Worm (Caenorhabditis elegans) whole organism, L4 larva: ENCODE measurements around the gene idpp-11.

Source experiments
- F49E8.2 ChIP-seq: sonication (generic microtip); optimal IDR thresholded peaks from 2 replicates; lab custom pipeline; 2016; ENCODE audit warnings: missing compliant biosample characterization, mild to moderate bottlenecking, missing genetic modification characterization, borderline replicate concordance
- R02D3.7 ChIP-seq: fragments of 150-350 bp; sonication (generic microtip); optimal IDR thresholded peaks from 3 replicates; lab custom pipeline; 2014; ENCODE audit warnings: missing biosample characterization, missing genetic modification characterization
- Y5F2A.4 ChIP-seq: fragments of 200-800 bp; sonication (Bioruptor generic); optimal IDR thresholded peaks from 2 replicates; lab custom pipeline; 2018; ENCODE audit warnings: mild to moderate bottlenecking, missing genetic modification characterization, missing compliant biosample characterization
- Y75B8A.6 ChIP-seq: fragments of 200-800 bp; sonication (Bioruptor generic); IDR thresholded peaks from 2 replicates; pipeline ENCODE4 v1.3.6; 2022; ENCODE audit warnings: missing genetic modification reagents, missing genetic modification characterization, missing compliant biosample characterization
- aha-1 ChIP-seq: fragments of 150-350 bp; peaks from one replicate; lab custom pipeline; 2014; ENCODE audit warnings: missing biosample characterization, missing genetic modification characterization
- aly-2 ChIP-seq: sonication (generic microtip); optimal IDR thresholded peaks from 2 replicates; lab custom pipeline; 2018; ENCODE audit warnings: missing biosample characterization, missing genetic modification characterization
- ama-1 ChIP-seq: fragments of 150-350 bp; optimal IDR thresholded peaks from 2 replicates; lab custom pipeline; 2014; ENCODE audit warnings: inconsistent platforms, mixed read lengths
- arid-1 ChIP-seq: fragments of 200-800 bp; sonication (Bioruptor generic); conservative IDR thresholded peaks from 2 replicates; pipeline ENCODE4 v1.3.6; 2022; ENCODE audit warnings: missing genetic modification reagents, missing genetic modification characterization, missing compliant biosample characterization
- ceh-28 ChIP-seq: fragments of 150-350 bp; optimal IDR thresholded peaks from 2 replicates; lab custom pipeline; 2014; ENCODE audit warnings: missing biosample characterization, missing genetic modification reagents, missing genetic modification characterization
- ceh-32 ChIP-seq: sonication (generic microtip); optimal IDR thresholded peaks from 2 replicates; lab custom pipeline; 2016; ENCODE audit warnings: mild to moderate bottlenecking, missing genetic modification characterization, missing compliant biosample characterization; ENCODE audit not compliant: poor library complexity
- ceh-44 ChIP-seq: fragments of 200-800 bp; sonication (Bioruptor generic); IDR thresholded peaks from 2 replicates; pipeline ENCODE4 v1.3.6; 2022; ENCODE audit warnings: missing genetic modification reagents, missing genetic modification characterization, missing compliant biosample characterization
- ceh-62 ChIP-seq: sonication (generic microtip); optimal IDR thresholded peaks from 2 replicates; lab custom pipeline; 2017; ENCODE audit warnings: missing biosample characterization, missing genetic modification characterization
- cey-2 ChIP-seq: sonication (generic microtip); optimal IDR thresholded peaks from 3 replicates; lab custom pipeline; 2017; ENCODE audit warnings: missing genetic modification characterization, mild to moderate bottlenecking, missing compliant biosample characterization, antibody characterized with exemption, borderline replicate concordance; ENCODE audit not compliant: insufficient read depth
- ctbp-1 ChIP-seq: fragments of 200-800 bp; sonication (Bioruptor generic); IDR thresholded peaks from 2 replicates; pipeline ENCODE4 v1.3.6; 2022; ENCODE audit warnings: missing genetic modification reagents, missing genetic modification characterization, missing compliant biosample characterization
- daf-12 ChIP-seq: fragments of 150-350 bp; optimal IDR thresholded peaks from 2 replicates; lab custom pipeline; 2014; ENCODE audit warnings: missing biosample characterization, missing genetic modification reagents, missing genetic modification characterization
- dpl-1 ChIP-seq: fragments of 150-350 bp; optimal IDR thresholded peaks from 2 replicates; lab custom pipeline; 2014; ENCODE audit warnings: missing biosample characterization, missing genetic modification reagents, missing genetic modification characterization
- egl-43 ChIP-seq: fragments of 200-800 bp; sonication (Bioruptor generic); IDR thresholded peaks from 2 replicates; pipeline ENCODE4 v1.3.6; 2022; ENCODE audit warnings: missing genetic modification reagents, missing genetic modification characterization, missing compliant biosample characterization
- fos-1 ChIP-seq: fragments of 150-350 bp; optimal IDR thresholded peaks from 2 replicates; lab custom pipeline; 2014; ENCODE audit warnings: missing biosample characterization, missing genetic modification characterization
- gei-8 ChIP-seq: fragments of 200-800 bp; sonication (Bioruptor generic); optimal IDR thresholded peaks from 2 replicates; lab custom pipeline; 2018; ENCODE audit warnings: mild to moderate bottlenecking, missing genetic modification characterization, missing compliant biosample characterization
- hif-1 ChIP-seq, 2 experiments: sonication (generic microtip); optimal IDR thresholded peaks; 2 replicates each; lab custom pipeline; 2016 to 2017; ENCODE audit warnings: missing compliant biosample characterization in 2 of 2, missing genetic modification characterization in 2 of 2, missing genetic modification reagents in 2 of 2, missing genotype in 2 of 2, mild to moderate bottlenecking in 1 of 2
- hmg-1.1 ChIP-seq: fragments of 200-800 bp; sonication (Bioruptor generic); IDR thresholded peaks from 2 replicates; pipeline ENCODE4 v1.3.6; 2022; ENCODE audit warnings: missing genetic modification reagents, missing genetic modification characterization, missing compliant biosample characterization
- jun-1 ChIP-seq: fragments of 150-350 bp; optimal IDR thresholded peaks from 2 replicates; lab custom pipeline; 2014; ENCODE audit warnings: missing biosample characterization, missing genetic modification reagents, missing genetic modification characterization
- lin-1 ChIP-seq: fragments of 200-800 bp; sonication (Bioruptor generic); IDR thresholded peaks from 2 replicates; pipeline ENCODE4 v1.3.6; 2022; ENCODE audit warnings: missing genetic modification reagents, missing genetic modification characterization, missing compliant biosample characterization
- lin-15B ChIP-seq: fragments of 150-350 bp; sonication (generic microtip); optimal IDR thresholded peaks from 3 replicates; lab custom pipeline; 2014; ENCODE audit warnings: missing biosample characterization, missing genetic modification characterization
- lin-29 ChIP-seq: fragments of 200-800 bp; sonication (Bioruptor generic); IDR thresholded peaks from 2 replicates; pipeline ENCODE4 v1.3.6; 2022; ENCODE audit warnings: missing genetic modification reagents, missing genetic modification characterization, missing compliant biosample characterization
- lsy-2 ChIP-seq, 2 experiments: fragments of 150-350 bp in 1 of 2; sonication (generic microtip) in 1 of 2; optimal IDR thresholded peaks; 2 replicates each; lab custom pipeline; 2014 to 2017; ENCODE audit warnings: missing biosample characterization in 2 of 2, missing genetic modification characterization in 2 of 2
- madf-5 ChIP-seq, 2 experiments: fragments of 200-800 bp; sonication (Bioruptor generic); IDR thresholded peaks; 2 replicates each; pipeline ENCODE4 v1.3.6; 2022; ENCODE audit warnings: missing compliant biosample characterization in 2 of 2, missing genetic modification characterization in 2 of 2
- mdt-29 ChIP-seq: fragments of 200-800 bp; sonication (Bioruptor generic); IDR thresholded peaks from 2 replicates; pipeline ENCODE4 v1.3.6; 2022; ENCODE audit warnings: missing genetic modification reagents, missing genetic modification characterization, missing compliant biosample characterization
- mep-1 ChIP-seq: fragments of 150-350 bp; sonication (generic microtip); optimal IDR thresholded peaks from 3 replicates; lab custom pipeline; 2014; ENCODE audit warnings: missing biosample characterization, missing genetic modification characterization
- mxl-3 ChIP-seq: fragments of 200-800 bp; sonication (Bioruptor generic); optimal IDR thresholded peaks from 2 replicates; lab custom pipeline; 2018; ENCODE audit warnings: mild to moderate bottlenecking, missing genetic modification characterization, missing compliant biosample characterization
- nhr-11 ChIP-seq: fragments of 150-350 bp; optimal IDR thresholded peaks from 2 replicates; lab custom pipeline; 2014; ENCODE audit warnings: missing biosample characterization, missing genetic modification characterization
- nhr-41 ChIP-seq: fragments of 200-800 bp; sonication (Bioruptor generic); IDR thresholded peaks from 2 replicates; pipeline ENCODE4 v1.3.6; 2022; ENCODE audit warnings: missing genetic modification reagents, missing genetic modification characterization, missing compliant biosample characterization
- nhr-42 ChIP-seq: fragments of 200-800 bp; sonication (Bioruptor generic); IDR thresholded peaks from 2 replicates; pipeline ENCODE4 v1.3.6; 2022; ENCODE audit warnings: missing genetic modification characterization, missing compliant biosample characterization
- nhr-48 ChIP-seq: sonication (generic microtip); optimal IDR thresholded peaks from 2 replicates; lab custom pipeline; 2016; ENCODE audit warnings: mild to moderate bottlenecking, missing genetic modification characterization, missing compliant biosample characterization
- nhr-6 ChIP-seq: fragments of 150-350 bp; optimal IDR thresholded peaks from 2 replicates; lab custom pipeline; 2014; ENCODE audit warnings: missing biosample characterization, missing genetic modification characterization
- nhr-77 ChIP-seq: fragments of 150-350 bp; optimal IDR thresholded peaks from 2 replicates; lab custom pipeline; 2014; ENCODE audit warnings: missing biosample characterization, missing genetic modification characterization
- php-3 ChIP-seq: fragments of 200-800 bp; sonication (Bioruptor generic); IDR thresholded peaks from 2 replicates; pipeline ENCODE4 v1.3.6; 2022; ENCODE audit warnings: missing genetic modification reagents, missing genetic modification characterization, missing compliant biosample characterization
- saeg-2 ChIP-seq: fragments of 200-800 bp; sonication (Bioruptor generic); IDR thresholded peaks from 2 replicates; pipeline ENCODE4 v1.3.6; 2022; ENCODE audit warnings: missing genetic modification reagents, missing genetic modification characterization, missing compliant biosample characterization
- set-16 ChIP-seq: fragments of 200-800 bp; sonication (Bioruptor generic); IDR thresholded peaks from 2 replicates; pipeline ENCODE4 v1.3.6; 2022; ENCODE audit warnings: missing genetic modification reagents, missing genetic modification characterization, missing compliant biosample characterization
- skn-1 ChIP-seq: fragments of 150-350 bp; optimal IDR thresholded peaks from 2 replicates; lab custom pipeline; 2014; ENCODE audit warnings: missing biosample characterization, missing genetic modification characterization
- spr-1 ChIP-seq: sonication (generic microtip); optimal IDR thresholded peaks from 2 replicates; lab custom pipeline; 2016; ENCODE audit warnings: mild to moderate bottlenecking, missing genetic modification characterization, missing compliant biosample characterization
- spr-3 ChIP-seq: fragments of 200-800 bp; sonication (Bioruptor generic); optimal IDR thresholded peaks from 2 replicates; lab custom pipeline; 2018; ENCODE audit warnings: mild to moderate bottlenecking, missing genetic modification characterization, missing compliant biosample characterization
- tag-97 ChIP-seq: fragments of 200-800 bp; sonication (Bioruptor generic); IDR thresholded peaks from 2 replicates; pipeline ENCODE4 v1.3.6; 2022; ENCODE audit warnings: missing genetic modification characterization, missing compliant biosample characterization
- tra-1 ChIP-seq: fragments of 200-800 bp; sonication (Bioruptor generic); IDR thresholded peaks from 2 replicates; pipeline ENCODE4 v1.3.6; 2022; ENCODE audit warnings: missing genetic modification reagents, missing genetic modification characterization, missing compliant biosample characterization
- unc-130 ChIP-seq: sonication (generic microtip); optimal IDR thresholded peaks from 2 replicates; lab custom pipeline; 2016; ENCODE audit warnings: missing genetic modification reagents, missing genetic modification characterization, missing compliant biosample characterization
- unc-39 ChIP-seq: sonication (generic microtip); optimal IDR thresholded peaks from 2 replicates; lab custom pipeline; 2017; ENCODE audit warnings: missing biosample characterization, missing genetic modification characterization
- unc-62 ChIP-seq, 3 experiments: fragments of 150-350 bp in 1 of 3; sonication (generic microtip); optimal IDR thresholded peaks in 2 of 3; peaks in 1 of 3; 1 replicate in 1 of 3; 2 replicates in 2 of 3; lab custom pipeline; 2014 to 2017; ENCODE audit warnings: missing biosample characterization in 3 of 3, missing genetic modification characterization in 3 of 3, missing genetic modification reagents in 3 of 3, missing genotype in 1 of 3
- vab-7 ChIP-seq: fragments of 200-800 bp; sonication (Bioruptor generic); IDR thresholded peaks from 2 replicates; pipeline ENCODE4 v1.3.6; 2022; ENCODE audit warnings: missing genetic modification reagents, missing genetic modification characterization, missing compliant biosample characterization
- zag-1 ChIP-seq: fragments of 150-350 bp; optimal IDR thresholded peaks from 2 replicates; lab custom pipeline; 2014; ENCODE audit warnings: missing biosample characterization, missing genetic modification characterization
- zip-2 ChIP-seq: fragments of 150-350 bp; optimal IDR thresholded peaks from 2 replicates; lab custom pipeline; 2014; ENCODE audit warnings: missing biosample characterization, missing genetic modification characterization

The idpp-11 gene

DNA sequence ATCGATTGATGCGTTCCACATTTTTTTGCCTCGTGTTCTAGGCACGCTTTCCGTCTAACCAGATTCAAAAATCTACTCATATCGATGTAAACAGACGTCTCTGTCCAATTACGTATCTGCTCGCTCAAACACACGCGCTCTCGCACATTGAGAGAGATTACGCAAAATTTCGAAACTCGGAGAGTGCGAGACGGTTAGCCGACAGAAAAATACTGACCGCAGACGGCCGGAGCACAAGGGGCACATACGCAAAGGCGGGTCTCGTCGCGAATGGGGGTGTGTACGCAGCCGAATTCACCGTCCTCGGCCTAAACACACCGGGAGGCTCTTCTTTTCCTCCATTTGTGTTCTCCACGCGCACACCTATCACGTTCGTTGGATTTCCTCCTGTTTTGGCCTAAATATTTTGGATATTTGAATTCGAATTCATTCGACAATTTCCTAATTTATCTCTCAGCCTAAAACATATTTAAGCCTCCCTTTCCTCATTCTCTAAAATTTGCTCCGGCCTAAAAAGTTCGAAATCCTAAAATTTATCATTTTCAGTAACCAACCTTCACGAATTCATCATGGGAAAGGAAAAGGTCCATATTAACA lies 19.1 kb upstream of the idpp-11 start, which contains the start of gene eef-1A.2 (continued):
- TF ChIP-seq unc-62 (GFP tag; optimal IDR thresholded peaks at IDR 0.05 in 1 of 2; lab: Kevin White, UChicago) (peak in 1 of 2 experiments; percentile 100), unc-62 (tag; optimal IDR thresholded peaks at IDR 0.05; lab: Kevin White, UChicago) (no peak), fos-1 (tag; lab: Kevin White, UChicago) (no peak), hif-1 (tag; optimal IDR thresholded peaks at IDR 0.05; lab: Kevin White, UChicago) (peak; percentile 40 to 97), jun-1 (tag; lab: Kevin White, UChicago) (peak; percentile 90), lin-29 (GFP tag; lab: Robert Waterston, UW) (no peak), daf-12 (no peak), lin-1 (peak; percentile 58; the same call in 1 of the 2 replicates), nhr-41 (GFP tag; lab: Robert Waterston, UW) (peak; percentile 67; the same call in 1 of the 2 replicates), ceh-28 (tag; lab: Kevin White, UChicago) (peak; percentile 88), mxl-3 (GFP tag; lab: Kevin White, UChicago) (peak; percentile 98), ceh-44 (GFP tag; lab: Robert Waterston, UW) (no peak), ctbp-1 (GFP tag; lab: Robert Waterston, UW) (peak; percentile 93), mep-1 (peak; percentile 97), nhr-6 (tag; lab: Kevin White, UChicago) (peak; percentile 87), vab-7 (GFP tag; lab: Robert Waterston, UW) (peak; percentile 45; the same call in 1 of the 2 replicates), nhr-77 (tag; lab: Kevin White, UChicago) (peak; percentile 89), set-16 (peak; percentile 89), ceh-32 (tag; lab: Kevin White, UChicago) (peak; percentile 36), lsy-2 (tag; optimal IDR thresholded peaks at IDR 0.05; lab: Kevin White, UChicago) (peak; percentile 86 to 93), mdt-29 (peak; percentile 86), gei-8 (GFP tag; lab: Kevin White, UChicago) (peak; percentile 43), madf-5 (GFP tag; IDR thresholded peaks at IDR 0.05; lab: Robert Waterston, UW) (no peak), R02D3.7 (tag; lab: Kevin White, UChicago) (no peak), tra-1 (peak; percentile 90), F49E8.2 (tag; lab: Kevin White, UChicago) (no peak), Y5F2A.4 (peak; percentile 11), spr-1 (peak; percentile 63), php-3 (peak; percentile 86), zag-1 (tag; lab: Kevin White, UChicago) (no peak), saeg-2 (peak; percentile 83), lin-15B (tag; lab: Kevin White, UChicago) (no peak), nhr-11 (tag; lab: Kevin White, UChicago) (peak; percentile 98), dpl-1 (peak; percentile 67), unc-130 (GFP tag; lab: Kevin White, UChicago) (no peak), skn-1 (peak; percentile 38), ama-1 (no peak), zip-2 (tag; lab: Kevin White, UChicago) (peak; percentile 100), spr-3 (GFP tag; lab: Kevin White, UChicago) (peak; percentile 40), nhr-48 (tag; lab: Kevin White, UChicago) (peak; percentile 84), unc-39 (tag; lab: Kevin White, UChicago) (no peak), tag-97 (no peak), hmg-1.1 (peak; percentile 96), cey-2 (tag; lab: Kevin White, UChicago) (no peak), nhr-42 (GFP tag; lab: Robert Waterston, UW) (peak; percentile 83; the same call in 1 of the 2 replicates), Y75B8A.6 (GFP tag; lab: Robert Waterston, UW) (0 out of 2 replicates have a peak, but pooled peaks have one; percentile 54), aly-2 (no peak), aha-1 (peak; percentile 100), egl-43 (GFP tag; lab: Robert Waterston, UW) (peak; percentile 87), ceh-62 (no peak), arid-1 (peak; percentile 62)
